Worm (Caenorhabditis elegans) whole organism, L2 larva: ENCODE results near the gene snpc-3.1.
"Not testable (repeated sequence)": the region's sequence is repeated elsewhere in the genome, so short reads cannot be mapped to it uniquely, and the experiment has no call there.

Experiments
- C34F6.9 ChIP-seq: fragments of 150-350 bp; optimal IDR thresholded peaks from 2 replicates; lab custom pipeline; 2014; ENCODE audit warnings: missing biosample characterization, missing genetic modification characterization
- F13H6.1 ChIP-seq: sonication (generic microtip); optimal IDR thresholded peaks from 2 replicates; lab custom pipeline; 2016; ENCODE audit warnings: missing genetic modification characterization, missing compliant biosample characterization
- R02D3.7 ChIP-seq: fragments of 150-350 bp; optimal IDR thresholded peaks from 2 replicates; lab custom pipeline; 2014; ENCODE audit warnings: missing biosample characterization, missing genetic modification characterization
- ZK546.5 ChIP-seq: sonication (generic microtip); optimal IDR thresholded peaks from 2 replicates; lab custom pipeline; 2017; ENCODE audit warnings: missing biosample characterization, missing genetic modification characterization
- alr-1 ChIP-seq: fragments of 150-350 bp; optimal IDR thresholded peaks from 2 replicates; lab custom pipeline; 2014; ENCODE audit warnings: missing biosample characterization, missing genetic modification characterization
- aly-2 ChIP-seq: fragments of 150-350 bp; optimal IDR thresholded peaks from 2 replicates; lab custom pipeline; 2014; ENCODE audit warnings: missing biosample characterization, missing genetic modification characterization
- blmp-1 ChIP-seq: sonication (generic microtip); optimal IDR thresholded peaks from 2 replicates; lab custom pipeline; 2017; ENCODE audit warnings: missing genetic modification characterization, mild to moderate bottlenecking, missing compliant biosample characterization, antibody characterized with exemption, moderate library complexity; ENCODE audit not compliant: insufficient read depth
- ceh-16 ChIP-seq: fragments of 150-350 bp; optimal IDR thresholded peaks from 2 replicates; lab custom pipeline; 2014; ENCODE audit warnings: missing biosample characterization, missing genetic modification characterization
- ceh-82 ChIP-seq: fragments of 150-350 bp; optimal IDR thresholded peaks from 2 replicates; lab custom pipeline; 2014; ENCODE audit warnings: missing biosample characterization, missing genetic modification characterization
- dmd-4 ChIP-seq: sonication (generic microtip); optimal IDR thresholded peaks from 2 replicates; lab custom pipeline; 2017; ENCODE audit warnings: missing biosample characterization, missing genetic modification characterization
- egl-27 ChIP-seq: sonication (generic microtip); optimal IDR thresholded peaks from 3 replicates; lab custom pipeline; 2017; ENCODE audit warnings: missing biosample characterization, missing genetic modification reagents, missing genetic modification characterization
- fos-1 ChIP-seq: fragments of 150-350 bp; optimal IDR thresholded peaks from 2 replicates; lab custom pipeline; 2014; ENCODE audit warnings: missing biosample characterization, missing genetic modification characterization
- gmeb-1 ChIP-seq: fragments of 150-350 bp; optimal IDR thresholded peaks from 2 replicates; lab custom pipeline; 2014; ENCODE audit warnings: missing biosample characterization, missing genetic modification characterization
- lin-11 ChIP-seq: fragments of 150-350 bp; sonication (generic microtip); optimal IDR thresholded peaks from 2 replicates; lab custom pipeline; 2014; ENCODE audit warnings: missing biosample characterization, missing genetic modification characterization, inconsistent platforms, mixed read lengths
- lin-13 ChIP-seq: fragments of 150-350 bp; optimal IDR thresholded peaks from 2 replicates; lab custom pipeline; 2014; ENCODE audit warnings: missing biosample characterization, missing genetic modification reagents, missing genetic modification characterization
- lsy-2 ChIP-seq, 2 experiments: fragments of 150-350 bp in 1 of 2; sonication (generic microtip) in 1 of 2; optimal IDR thresholded peaks; 2 replicates each; lab custom pipeline; 2014 to 2017; ENCODE audit warnings: missing biosample characterization in 2 of 2, missing genetic modification characterization in 2 of 2
- mab-5 ChIP-seq: fragments of 150-350 bp; optimal IDR thresholded peaks from 2 replicates; lab custom pipeline; 2014; ENCODE audit warnings: missing biosample characterization, missing genetic modification characterization
- mbf-1 ChIP-seq: sonication (generic microtip); optimal IDR thresholded peaks from 2 replicates; lab custom pipeline; 2017; ENCODE audit warnings: missing biosample characterization, missing genetic modification characterization
- nhr-129 ChIP-seq: fragments of 150-350 bp; optimal IDR thresholded peaks from 2 replicates; lab custom pipeline; 2014; ENCODE audit warnings: missing biosample characterization, missing genetic modification characterization
- nhr-23 ChIP-seq: fragments of 150-350 bp; optimal IDR thresholded peaks from 2 replicates; lab custom pipeline; 2014; ENCODE audit warnings: missing biosample characterization, missing genetic modification reagents, missing genetic modification characterization
- nhr-237 ChIP-seq: fragments of 150-350 bp; optimal IDR thresholded peaks from 2 replicates; lab custom pipeline; 2014; ENCODE audit warnings: missing biosample characterization, missing genetic modification characterization
- nhr-6 ChIP-seq: fragments of 150-350 bp; optimal IDR thresholded peaks from 2 replicates; lab custom pipeline; 2014; ENCODE audit warnings: missing biosample characterization, missing genetic modification characterization
- nhr-77 ChIP-seq: fragments of 150-350 bp; optimal IDR thresholded peaks from 2 replicates; lab custom pipeline; 2014; ENCODE audit warnings: missing biosample characterization, missing genetic modification characterization
- peb-1 ChIP-seq: fragments of 150-350 bp; optimal IDR thresholded peaks from 2 replicates; lab custom pipeline; 2014; ENCODE audit warnings: missing biosample characterization, missing genetic modification characterization
- sem-4 ChIP-seq: fragments of 150-350 bp; optimal IDR thresholded peaks from 2 replicates; lab custom pipeline; 2014; ENCODE audit warnings: missing biosample characterization, missing genetic modification reagents, missing genetic modification characterization
- skn-1 ChIP-seq: sonication (generic microtip); optimal IDR thresholded peaks from 2 replicates; lab custom pipeline; 2017; ENCODE audit warnings: missing biosample characterization, missing genetic modification characterization
- sma-9 ChIP-seq, 2 experiments: fragments of 150-350 bp in 1 of 2; sonication (generic microtip) in 1 of 2; optimal IDR thresholded peaks; 2 replicates each; lab custom pipeline; 2014 to 2016; ENCODE audit warnings: missing genetic modification characterization in 2 of 2, mild to moderate bottlenecking in 1 of 2, missing biosample characterization in 1 of 2, missing compliant biosample characterization in 1 of 2, missing genetic modification reagents in 1 of 2, moderate library complexity in 1 of 2
- snpc-4 ChIP-seq: fragments of 150-350 bp; optimal IDR thresholded peaks from 2 replicates; lab custom pipeline; 2014; ENCODE audit warnings: missing biosample characterization, missing genetic modification characterization
- unc-39 ChIP-seq: fragments of 150-350 bp; optimal IDR thresholded peaks from 2 replicates; lab custom pipeline; 2014; ENCODE audit warnings: missing biosample characterization, missing genetic modification characterization
- unc-55 ChIP-seq: fragments of 150-350 bp; sonication (generic microtip); optimal IDR thresholded peaks from 3 replicates; lab custom pipeline; 2014; ENCODE audit warnings: missing biosample characterization, missing genetic modification reagents, missing genetic modification characterization
- unc-62 ChIP-seq: fragments of 150-350 bp; optimal IDR thresholded peaks from 2 replicates; lab custom pipeline; 2014; ENCODE audit warnings: missing biosample characterization, missing genetic modification reagents, missing genetic modification characterization
- zag-1 ChIP-seq: fragments of 150-350 bp; optimal IDR thresholded peaks from 2 replicates; lab custom pipeline; 2014; ENCODE audit warnings: missing biosample characterization, missing genetic modification characterization
- ztf-1 ChIP-seq: fragments of 200-800 bp; sonication (Bioruptor generic); conservative IDR thresholded peaks from 2 replicates; pipeline ENCODE4 v1.3.6; 2022; ENCODE audit warnings: missing genetic modification characterization, missing compliant biosample characterization
- ztf-4 ChIP-seq: fragments of 150-350 bp; optimal IDR thresholded peaks from 2 replicates; lab custom pipeline; 2014; ENCODE audit warnings: missing biosample characterization, missing genetic modification characterization

snpc-3.1 gene

ce11 chrIV:5491054-5491453 is 5.0 kb upstream of the snpc-3.1 start, which contains the start of gene B0273.115:
TSS of gene B0273.115 (minus strand) at chrIV:5491154.
- TF ChIP-seq nhr-77 (tag; lab: Kevin White, UChicago); unc-62; ceh-82: not testable (repeated sequence)
- TF ChIP-seq, all 48 proteins: peak for 0; not testable (repeated sequence) for 48

DNA sequence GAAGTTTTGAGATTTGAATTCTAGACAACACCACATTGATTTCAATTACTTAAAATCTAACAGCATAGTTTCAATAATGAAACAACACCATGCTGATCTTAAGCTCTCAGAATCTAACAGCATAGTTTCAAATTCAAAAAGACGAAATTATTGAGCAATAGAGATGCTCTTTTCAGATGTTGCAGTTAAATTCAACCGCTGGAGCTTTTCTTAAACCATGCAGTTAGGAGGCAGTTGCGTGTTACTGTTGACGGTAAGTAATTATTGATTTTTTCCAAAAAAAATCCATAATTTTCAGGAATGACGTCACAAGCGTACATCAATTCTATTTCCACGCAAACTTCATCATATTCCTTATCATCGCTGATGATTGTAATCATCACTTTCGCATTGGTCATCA is 3.3 kb downstream of the snpc-3.1 start, which contains the start of gene T11F8.5:
TSS of gene T11F8.5 (plus strand) at position 301 of the 400 bp plus-strand sequence.
- TF ChIP-seq lin-13 (no peak), dmd-4 (no peak), unc-62 (no peak), nhr-237 (tag; lab: Kevin White, UChicago) (no peak), zag-1 (no peak), fos-1 (tag; lab: Kevin White, UChicago) (no peak), ceh-82 (no peak), unc-39 (no peak), unc-55 (GFP tag; lab: Kevin White, UChicago) (no peak), gmeb-1 (tag; lab: Kevin White, UChicago) (no peak), nhr-129 (no peak), snpc-4 (tag; lab: Kevin White, UChicago) (no peak), peb-1 (tag; lab: Kevin White, UChicago) (no peak), ZK546.5 (tag; lab: Kevin White, UChicago) (no peak), alr-1 (tag; lab: Kevin White, UChicago) (no peak)

DNA sequence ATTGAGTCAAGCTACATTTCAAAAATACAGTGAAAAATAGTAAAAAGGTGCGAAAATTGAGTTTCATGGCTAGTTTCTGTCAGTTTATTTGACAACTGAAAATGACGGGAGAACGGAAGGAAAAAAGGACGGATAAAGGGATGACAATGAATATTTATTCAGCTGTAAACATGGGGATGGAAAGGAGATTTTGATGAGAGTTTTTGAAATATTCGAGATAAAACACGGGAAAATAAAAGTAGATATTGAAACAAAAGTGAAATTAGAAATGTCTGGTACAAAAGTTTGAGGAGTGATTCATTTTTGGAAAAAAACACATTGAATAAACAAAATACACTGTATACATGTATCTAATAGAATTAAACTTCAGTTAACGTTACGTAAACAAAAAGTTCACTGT is 3.8 kb downstream of the snpc-3.1 start, which contains the start of gene T11F8.12:
TSS of gene T11F8.12 (minus strand) at position 101 of the 400 bp plus-strand sequence.
- TF ChIP-seq F13H6.1 (no peak), sma-9 (GFP tag; optimal IDR thresholded peaks at IDR 0.05; lab: Kevin White, UChicago) (no peak), sma-9 (tag; optimal IDR thresholded peaks at IDR 0.05; lab: Kevin White, UChicago) (no peak), mbf-1 (tag; lab: Kevin White, UChicago) (no peak), lsy-2 (tag; optimal IDR thresholded peaks at IDR 0.05; lab: Kevin White, UChicago) (no peak), unc-39 (no peak), sem-4 (tag; lab: Kevin White, UChicago) (no peak), zag-1 (no peak), nhr-6 (tag; lab: Kevin White, UChicago) (no peak), ztf-1 (no peak)
- TF ChIP-seq, all 48 proteins: peak for 0

ce11 chrIV:5479289-5479688 is 6.8 kb downstream of the snpc-3.1 start, which contains the start of gene T11F8.1:
TSS of gene T11F8.1 (plus strand) at chrIV:5479589.
- no peak for TF ChIP-seq C34F6.9 (tag; lab: Kevin White, UChicago)
- TF ChIP-seq blmp-1 (tag; lab: Kevin White, UChicago): no peak
- no peak for TF ChIP-seq lin-11 (tag; lab: Kevin White, UChicago)
- TF ChIP-seq unc-55 (GFP tag; lab: Kevin White, UChicago): no peak

ce11 chrIV:5476468-5476867 is 9.6 kb downstream of the snpc-3.1 start, which contains the start of gene T11F8.4:
TSS of gene T11F8.4 (minus strand) at chrIV:5476568.
- no peak for TF ChIP-seq gmeb-1 (tag; lab: Kevin White, UChicago)
- TF ChIP-seq sma-9 (GFP tag; optimal IDR thresholded peaks at IDR 0.05; lab: Kevin White, UChicago): no peak
- TF ChIP-seq sma-9 (tag; optimal IDR thresholded peaks at IDR 0.05; lab: Kevin White, UChicago): no peak
- TF ChIP-seq zag-1: no peak
- TF ChIP-seq skn-1: no peak
- TF ChIP-seq egl-27 (tag; lab: Kevin White, UChicago): no peak
- no peak for TF ChIP-seq ceh-16
- no peak for TF ChIP-seq lin-13
- TF ChIP-seq R02D3.7 (tag; lab: Kevin White, UChicago): no peak
- no peak for TF ChIP-seq nhr-23 (tag; lab: Kevin White, UChicago)
- no peak for TF ChIP-seq ztf-4 (tag; lab: Kevin White, UChicago)
- no peak for TF ChIP-seq F13H6.1
- TF ChIP-seq snpc-4 (tag; lab: Kevin White, UChicago): no peak
- no peak for TF ChIP-seq mab-5
- TF ChIP-seq aly-2: no peak
- TF ChIP-seq alr-1 (tag; lab: Kevin White, UChicago): no peak
- no peak for TF ChIP-seq unc-39
- no peak for TF ChIP-seq nhr-237 (tag; lab: Kevin White, UChicago)
- no peak for TF ChIP-seq dmd-4
